Fruit fly (Drosophila melanogaster): ENCODE data around the gene CG6999.

The CG6999 gene

DNA sequence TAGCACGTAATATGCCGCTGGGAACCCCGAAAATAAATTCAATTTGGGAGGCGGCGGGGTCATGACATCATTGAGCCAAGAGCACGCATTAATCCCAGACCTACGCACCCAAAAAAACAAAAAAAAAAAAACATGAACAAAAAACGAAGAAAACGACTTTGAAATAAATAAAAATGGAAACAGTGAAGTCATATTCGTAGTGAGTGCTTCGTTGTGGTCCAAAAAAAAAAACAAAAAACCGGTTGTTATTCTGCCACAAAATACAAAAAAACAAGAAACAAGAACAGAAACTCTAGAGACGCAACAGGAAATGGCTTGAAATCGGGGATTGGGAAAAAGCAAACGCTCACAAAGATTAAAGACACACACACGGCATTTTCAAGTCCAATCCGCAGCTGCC is 10.6 kb upstream of the CG6999 start:
- TF ChIP-seq CG13624 (GFP tag; optimal IDR thresholded peaks at IDR 0.05) (peak; percentile 21), HLH3B (GFP tag; IDR thresholded peaks at IDR 0.05) (no peak), CG4854 (GFP tag; optimal IDR thresholded peaks at IDR 0.05) (no peak), nom (GFP tag; optimal IDR thresholded peaks at IDR 0.05) (peak; percentile 82), sqz (GFP tag; optimal IDR thresholded peaks at IDR 0.05) (peak; percentile 64), Hr78 (GFP tag; optimal IDR thresholded peaks at IDR 0.05) (peak in 1 of 2 experiments; percentile 23)

DNA sequence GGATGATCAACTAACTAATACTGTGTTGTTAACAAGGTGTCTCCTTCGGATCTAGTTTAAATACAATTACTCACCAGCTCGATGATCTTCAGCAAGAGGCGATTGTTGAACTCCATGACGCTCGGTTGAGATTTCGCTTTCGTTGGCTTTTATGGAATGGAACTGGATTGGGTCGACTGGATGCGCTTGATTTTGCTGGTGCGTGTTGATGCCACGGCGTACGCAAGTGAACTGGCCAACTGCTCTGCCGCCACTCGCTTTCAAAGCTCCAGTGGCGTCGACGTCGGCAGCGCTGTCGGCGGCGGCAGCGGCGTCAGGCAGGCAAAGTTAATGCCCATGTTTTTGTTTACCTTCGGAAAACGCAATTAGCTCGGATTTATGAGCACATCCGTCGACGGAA is 9.9 kb upstream of the CG6999 start, which contains the start of gene CG44325:
CG44325 (minus strand) TSS at position 237 of the 400 bp plus-strand sequence.
- TF ChIP-seq Side (GFP tag; optimal IDR thresholded peaks at IDR 0.05) = no peak
- TF ChIP-seq Jarid2 (GFP tag; optimal IDR thresholded peaks at IDR 0.05) = peak; percentile 74
- peak; percentile 45 for TF ChIP-seq CG13894 (tag; optimal IDR thresholded peaks at IDR 0.05)
- no peak for TF ChIP-seq hkb (optimal IDR thresholded peaks at IDR 0.05)
- peak; percentile 44; the same call in 1 of the 2 replicates for TF ChIP-seq hkb (GFP tag; IDR thresholded peaks at IDR 0.05)
- TF ChIP-seq bsh (GFP tag; optimal IDR thresholded peaks at IDR 0.05) = peak in 1 of 2 experiments; percentile 33
- no peak for TF ChIP-seq Xrp1 (GFP tag; IDR thresholded peaks at IDR 0.05)
- no peak for TF ChIP-seq crol (GFP tag; IDR thresholded peaks at IDR 0.05)
- TF ChIP-seq CG16779 (GFP tag; IDR thresholded peaks at IDR 0.05) = 0 out of 2 replicates have a peak, but pooled peaks have one; percentile 40
- TF ChIP-seq ATbp (GFP tag; optimal IDR thresholded peaks at IDR 0.05) = no peak
- peak; percentile 44; the same call in 1 of the 2 replicates for TF ChIP-seq CG32532 (GFP tag; IDR thresholded peaks at IDR 0.05)
- TF ChIP-seq CG6765 (GFP tag; optimal IDR thresholded peaks at IDR 0.05) = peak; percentile 44
- peak; percentile 57; the same call in 2 of the 3 replicates for TF ChIP-seq ci (GFP tag; IDR thresholded peaks at IDR 0.05)
- TF ChIP-seq Rfx (GFP tag; IDR thresholded peaks at IDR 0.05) = peak; percentile 41; the same call in 1 of the 2 replicates
- no peak for TF ChIP-seq tup (GFP tag; optimal IDR thresholded peaks at IDR 0.05)
- peak; percentile 38; the same call in 1 of the 3 replicates for TF ChIP-seq Dbx (GFP tag; IDR thresholded peaks at IDR 0.05)
- 0 out of 2 replicates have a peak, but pooled peaks have one; percentile 15 for TF ChIP-seq CG9932 (GFP tag; IDR thresholded peaks at IDR 0.05)
- TF ChIP-seq sob (GFP tag; IDR thresholded peaks at IDR 0.05) = 0 out of 2 replicates have a peak, but pooled peaks have one; percentile 8
- peak; percentile 31; the same call in 1 of the 2 replicates for TF ChIP-seq CG13287 (GFP tag; IDR thresholded peaks at IDR 0.05; ENCODE audit: partially characterized antibody)
- peak; percentile 75 for TF ChIP-seq chm (GFP tag; IDR thresholded peaks at IDR 0.05)
- no peak for TF ChIP-seq ham (GFP tag; IDR thresholded peaks at IDR 0.05)
- no peak for TF ChIP-seq CG2129 (GFP tag; IDR thresholded peaks at IDR 0.05; ENCODE audit: partially characterized antibody)
- TF ChIP-seq tll (GFP tag; optimal IDR thresholded peaks at IDR 0.05) = no peak
- TF ChIP-seq amos (GFP tag; IDR thresholded peaks at IDR 0.05; ENCODE audit: partially characterized antibody) = no peak; the same call in 1 of the 2 replicates
- TF ChIP-seq CG10543 (GFP tag; optimal IDR thresholded peaks at IDR 0.05) = peak; percentile 23
- peak; percentile 32 for TF ChIP-seq MTF-1 (GFP tag; optimal IDR thresholded peaks at IDR 0.05; ENCODE audit: borderline replicate concordance)
- no peak for TF ChIP-seq CG8944 (GFP tag; optimal IDR thresholded peaks at IDR 0.05)
- TF ChIP-seq HHEX (GFP tag; optimal IDR thresholded peaks at IDR 0.05) = peak; percentile 2
- TF ChIP-seq ftz-f1 (GFP tag; optimal IDR thresholded peaks at IDR 0.05) = peak; percentile 16
- no peak for TF ChIP-seq Lpt (GFP tag; optimal IDR thresholded peaks at IDR 0.05)
- no peak for TF ChIP-seq Gug (GFP tag; IDR thresholded peaks at IDR 0.05)
- no peak for TF ChIP-seq fd3F (GFP tag; optimal IDR thresholded peaks at IDR 0.05)
- no peak for TF ChIP-seq gcm2 (GFP tag; optimal IDR thresholded peaks at IDR 0.05)
- TF ChIP-seq insv (GFP tag; optimal IDR thresholded peaks at IDR 0.05) = no peak
- TF ChIP-seq lbe (GFP tag; optimal IDR thresholded peaks at IDR 0.05) = peak; percentile 41
- peak; percentile 46 for TF ChIP-seq Hmr (GFP tag; optimal IDR thresholded peaks at IDR 0.05)
- no peak for TF ChIP-seq Gsc (GFP tag; IDR thresholded peaks at IDR 0.05)
- peak; percentile 38 for TF ChIP-seq CG3281 (GFP tag; optimal IDR thresholded peaks at IDR 0.05)
- no peak for TF ChIP-seq stc (GFP tag; IDR thresholded peaks at IDR 0.05)
- no peak for TF ChIP-seq zf30C (GFP tag; optimal IDR thresholded peaks at IDR 0.05)
- no peak for TF ChIP-seq yki (optimal IDR thresholded peaks at IDR 0.05)
- TF ChIP-seq CG12769 (tag; optimal IDR thresholded peaks at IDR 0.05) = peak; percentile 72
- peak; percentile 30 for TF ChIP-seq odd (GFP tag; optimal IDR thresholded peaks at IDR 0.05)
- TF ChIP-seq nom (GFP tag; optimal IDR thresholded peaks at IDR 0.05) = peak; percentile 81

Measured in whole organism, embryonic.